Worm (Caenorhabditis elegans) whole organism, L3 larva: ENCODE data around the gene T16G1.4.

Experiments
- ceh-28 ChIP-seq: fragments of 150-350 bp; optimal IDR thresholded peaks from 2 replicates; lab custom pipeline; 2014; ENCODE audit warnings: missing biosample characterization, missing genetic modification reagents, missing genetic modification characterization
- hmg-11 ChIP-seq: sonication (generic microtip); optimal IDR thresholded peaks from 2 replicates; lab custom pipeline; 2016; ENCODE audit warnings: missing genetic modification characterization, missing compliant biosample characterization
- nhr-25 ChIP-seq: sonication (generic microtip); optimal IDR thresholded peaks from 2 replicates; lab custom pipeline; 2017; ENCODE audit warnings: missing biosample characterization, missing genetic modification characterization
- pha-4 ChIP-seq: fragments of 150-350 bp; optimal IDR thresholded peaks from 2 replicates; lab custom pipeline; 2014; ENCODE audit warnings: missing biosample characterization, missing genetic modification reagents, missing genetic modification characterization
- skn-1 ChIP-seq: fragments of 150-350 bp; optimal IDR thresholded peaks from 2 replicates; lab custom pipeline; 2014; ENCODE audit warnings: missing biosample characterization, missing genetic modification characterization
- tbx-2 ChIP-seq: sonication (generic microtip); optimal IDR thresholded peaks from 2 replicates; lab custom pipeline; 2016; ENCODE audit warnings: mild to moderate bottlenecking, missing genetic modification characterization, missing compliant biosample characterization
- unc-39 ChIP-seq: sonication (generic microtip); optimal IDR thresholded peaks from 4 replicates; lab custom pipeline; 2017; ENCODE audit warnings: missing biosample characterization, missing genetic modification characterization
- ztf-11 ChIP-seq: fragments of 150-350 bp; optimal IDR thresholded peaks from 2 replicates; lab custom pipeline; 2014; ENCODE audit warnings: missing biosample characterization, missing genetic modification characterization

ce11 chrV:12950812-12951528 lies 9.3 kb upstream of the T16G1.4 start, which contains the start of the genes T16G1.9 and T16G1.18:
- TF ChIP-seq pha-4 (peak; percentile 71), skn-1 (tag; lab: Kevin White, UChicago) (no peak), tbx-2 (tag; lab: Kevin White, UChicago) (no peak), unc-39 (tag; lab: Kevin White, UChicago) (no peak), hmg-11 (tag; lab: Kevin White, UChicago) (peak; percentile 42), ztf-11 (no peak), ceh-28 (no peak), nhr-25 (tag; lab: Kevin White, UChicago) (peak; percentile 54)
